Fruit fly (Drosophila melanogaster): ENCODE measurements around the gene RabGGTb.

RabGGTb gene

DNA sequence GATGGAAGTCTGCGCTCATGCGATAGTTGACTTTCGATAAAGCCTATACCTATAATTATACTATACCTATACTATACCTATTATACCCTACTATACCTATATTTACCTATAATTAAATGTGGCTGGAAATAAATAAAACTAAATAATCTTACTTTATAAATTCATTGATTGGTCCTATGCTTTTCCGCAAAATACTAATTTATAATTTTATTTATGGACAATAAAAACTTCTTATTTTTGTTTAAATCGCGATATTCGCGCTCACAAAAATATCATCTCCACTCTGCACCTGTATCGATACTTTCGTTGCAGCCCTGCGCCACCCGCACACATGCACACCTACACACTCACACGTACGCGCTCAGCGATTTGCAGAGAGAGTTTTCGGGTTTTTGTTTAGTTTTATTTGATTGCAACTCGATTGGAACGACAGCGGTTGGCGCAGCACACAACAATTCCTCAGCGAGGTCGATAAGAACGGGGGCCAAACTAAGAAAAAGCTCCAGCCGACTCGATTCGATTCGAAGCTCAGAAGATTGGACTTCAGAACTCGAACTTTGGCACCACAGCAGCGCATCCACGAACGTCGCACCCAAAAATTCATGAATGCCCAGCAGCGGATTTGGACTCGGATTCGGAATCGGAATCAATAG is 4.2 kb upstream of the RabGGTb start, which contains the start of gene CG8814 (continued):
- TF ChIP-seq sc (optimal IDR thresholded peaks at IDR 0.05) (no peak), sc (GFP tag; optimal IDR thresholded peaks at IDR 0.05) (peak; percentile 31), CG5953 (GFP tag; IDR thresholded peaks at IDR 0.05) (no peak), CG2120 (GFP tag; optimal IDR thresholded peaks at IDR 0.05) (peak; percentile 77), Elba2 (GFP tag; optimal IDR thresholded peaks at IDR 0.05) (no peak), Aef1 (GFP tag; IDR thresholded peaks at IDR 0.05) (peak; percentile 83), pita (GFP tag; optimal IDR thresholded peaks at IDR 0.05) (no peak), CG14441 (GFP tag; IDR thresholded peaks at IDR 0.05) (peak; percentile 71), Drgx (GFP tag; IDR thresholded peaks at IDR 0.05) (peak; percentile 53), ro (GFP tag; IDR thresholded peaks at IDR 0.05) (no peak), tup (GFP tag; optimal IDR thresholded peaks at IDR 0.05) (no peak), fu2 (GFP tag; optimal IDR thresholded peaks at IDR 0.05) (no peak), MTF-1 (GFP tag; optimal IDR thresholded peaks at IDR 0.05; ENCODE audit: borderline replicate concordance) (peak; percentile 12), Eip74EF (GFP tag; optimal IDR thresholded peaks at IDR 0.05) (no peak), Dll (GFP tag; IDR thresholded peaks at IDR 0.05; ENCODE audit: partially characterized antibody) (peak; percentile 90), tll (GFP tag; optimal IDR thresholded peaks at IDR 0.05) (peak; percentile 96 to 98), CG7556 (GFP tag; optimal IDR thresholded peaks at IDR 0.05) (peak; percentile 67), chinmo (GFP tag; IDR thresholded peaks at IDR 0.05; ENCODE audit: partially characterized antibody) (peak; percentile 96), CG10959 (GFP tag; IDR thresholded peaks at IDR 0.05) (no peak), btn (GFP tag; optimal IDR thresholded peaks at IDR 0.05) (no peak), bcd (GFP tag; optimal IDR thresholded peaks at IDR 0.05) (peak; percentile 67), CG3065 (GFP tag; optimal IDR thresholded peaks at IDR 0.05) (no peak), sens (GFP tag) (peak; percentile 85), CG8924 (tag; optimal IDR thresholded peaks at IDR 0.05) (peak; percentile 82), CG2712 (tag; optimal IDR thresholded peaks at IDR 0.05) (peak; percentile 75), Ptx1 (GFP tag; IDR thresholded peaks at IDR 0.05) (peak; percentile 79), CG7357 (GFP tag; IDR thresholded peaks at IDR 0.05) (0 out of 3 replicates have a peak, but pooled peaks have one; percentile 37), CG4854 (GFP tag; optimal IDR thresholded peaks at IDR 0.05) (no peak), CG1603 (tag; optimal IDR thresholded peaks at IDR 0.05) (peak; percentile 42), GATAe (GFP tag; conservative IDR thresholded peaks at IDR 0.05) (no peak; the same call in 1 of the 2 replicates), CG10543 (GFP tag; optimal IDR thresholded peaks at IDR 0.05) (peak; percentile 86), Atf3 (GFP tag; optimal IDR thresholded peaks at IDR 0.05) (peak; percentile 8), Med (GFP tag) (peak; percentile 83), al (GFP tag; IDR thresholded peaks at IDR 0.05) (peak; percentile 78), slbo (GFP tag; IDR thresholded peaks at IDR 0.05) (peak; percentile 85), CG43689 (GFP tag; IDR thresholded peaks at IDR 0.05) (no peak), schlank (tag; optimal IDR thresholded peaks at IDR 0.05) (peak; percentile 1), Scr (GFP tag; IDR thresholded peaks at IDR 0.05; ENCODE audit: partially characterized antibody) (peak; percentile 87), oc (tag; optimal IDR thresholded peaks at IDR 0.05) (no peak), CG9876 (GFP tag; optimal IDR thresholded peaks at IDR 0.05) (peak; percentile 0), fd64A (GFP tag; optimal IDR thresholded peaks at IDR 0.05) (no peak), Mrtf (GFP tag; IDR thresholded peaks at IDR 0.05) (0 out of 3 replicates have a peak, but pooled peaks have one; percentile 58), CG10147 (GFP tag; optimal IDR thresholded peaks at IDR 0.05) (peak; percentile 69), kay (GFP tag; optimal IDR thresholded peaks at IDR 0.05) (peak; percentile 53), tna (GFP tag; IDR thresholded peaks at IDR 0.05; ENCODE audit: partially characterized antibody) (peak; percentile 42), HLH54F (GFP tag; optimal IDR thresholded peaks at IDR 0.05) (peak; percentile 15), Dfd (GFP tag; optimal IDR thresholded peaks at IDR 0.05) (no peak), Nf-YB (GFP tag; optimal IDR thresholded peaks at IDR 0.05) (peak; percentile 30), psq (GFP tag; optimal IDR thresholded peaks at IDR 0.05) (peak; percentile 3), nerfin-2 (GFP tag; IDR thresholded peaks at IDR 0.05; ENCODE audit: partially characterized antibody) (no peak)

Measured in whole organism, embryonic.